Worm (Caenorhabditis elegans): ENCODE data around the gene lgc-29.

lgc-29 gene

DNA sequence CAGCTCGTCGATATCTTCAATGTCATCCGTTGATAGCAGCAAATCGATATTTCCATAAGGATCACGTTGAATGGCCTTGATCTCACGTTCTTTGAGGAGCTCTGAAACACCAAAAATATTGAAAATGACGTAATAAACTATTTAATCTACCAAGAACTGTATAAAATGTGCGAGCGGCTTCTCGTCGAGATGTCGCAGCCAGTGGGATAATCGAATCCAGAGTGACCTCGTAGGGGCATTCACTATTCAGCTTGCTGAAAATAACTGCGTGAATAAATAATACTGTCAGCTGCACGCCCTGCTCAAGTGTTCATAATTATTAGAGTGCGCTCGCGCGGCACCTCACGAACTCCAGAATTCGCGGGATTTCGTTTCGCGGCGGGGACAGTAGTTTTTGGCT lies 31.4 kb downstream of the lgc-29 start, which contains the start of gene Y45G5AM.7:
Gene Y45G5AM.7 (minus strand): TSS at position 101 of the 400 bp plus-strand sequence.
- no peak for TF ChIP-seq skn-1 (tag; optimal IDR thresholded peaks at IDR 0.05)
- no peak for TF ChIP-seq irx-1 (tag; optimal IDR thresholded peaks at IDR 0.05)
- TF ChIP-seq fos-1 (tag; optimal IDR thresholded peaks at IDR 0.05) = no peak
- TF ChIP-seq ceh-88 (GFP tag; IDR thresholded peaks at IDR 0.05) = no peak
- TF ChIP-seq efl-1 (optimal IDR thresholded peaks at IDR 0.05) = no peak
- peak in 1 of 2 experiments; percentile 68 for TF ChIP-seq efl-1 (GFP tag; optimal IDR thresholded peaks at IDR 0.05 in 1 of 2)

DNA sequence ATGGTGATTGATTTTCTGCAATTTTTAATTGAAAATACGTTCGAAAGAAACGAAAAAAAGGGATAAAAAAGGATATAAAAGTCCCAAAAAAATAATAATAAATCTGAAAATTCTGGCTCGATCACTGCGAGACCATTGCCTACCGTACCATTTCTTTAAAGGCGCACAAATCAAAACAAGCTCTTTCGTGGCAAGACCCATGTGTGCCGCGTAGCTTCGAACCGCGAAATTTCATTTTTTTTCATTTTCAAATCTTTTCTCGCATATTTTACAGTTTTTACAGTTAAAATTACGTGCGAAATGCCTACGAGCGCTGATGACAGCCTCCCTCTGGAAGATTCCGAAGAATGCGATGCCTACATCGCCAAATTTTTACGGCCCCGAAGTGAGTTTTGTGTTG lies 36.8 kb downstream of the lgc-29 start, which contains the start of the genes coh-4 and pid-5:
Gene coh-4 (minus strand): TSS at position 17 of the 400 bp plus-strand sequence.
Gene pid-5 (plus strand): TSS at position 259 of the 400 bp plus-strand sequence.
- TF ChIP-seq dsc-1 (tag; optimal IDR thresholded peaks at IDR 0.05) (no peak), mep-1 (tag; optimal IDR thresholded peaks at IDR 0.05) (no peak), aly-2 (tag; optimal IDR thresholded peaks at IDR 0.05) (no peak), nhr-77 (tag; optimal IDR thresholded peaks at IDR 0.05) (no peak), mdl-1 (tag; optimal IDR thresholded peaks at IDR 0.05) (no peak), grh-1 (GFP tag; IDR thresholded peaks at IDR 0.05) (no peak), jun-1 (tag; optimal IDR thresholded peaks at IDR 0.05) (no peak), skn-1 (tag; optimal IDR thresholded peaks at IDR 0.05) (no peak), Y116A8C.19 (tag; optimal IDR thresholded peaks at IDR 0.05; ENCODE audit: borderline replicate concordance) (no peak), elt-3 (tag; optimal IDR thresholded peaks at IDR 0.05) (no peak), nhr-28 (tag; optimal IDR thresholded peaks at IDR 0.05) (no peak), C04F5.9 (tag; optimal IDR thresholded peaks at IDR 0.05) (no peak), swsn-7 (tag; optimal IDR thresholded peaks at IDR 0.05) (no peak), dpl-1 (GFP tag; optimal IDR thresholded peaks at IDR 0.05) (no peak), lin-14 (GFP tag; optimal IDR thresholded peaks at IDR 0.05) (no peak), mef-2 (tag; optimal IDR thresholded peaks at IDR 0.05) (no peak)

- no peak for TF ChIP-seq elt-2 (tag; optimal IDR thresholded peaks at IDR 0.05)
- TF ChIP-seq alr-1 (tag; optimal IDR thresholded peaks at IDR 0.05; ENCODE audit: borderline replicate concordance) = no peak
- no peak for TF ChIP-seq nhr-85 (tag)
- TF ChIP-seq ces-1 (GFP tag; optimal IDR thresholded peaks at IDR 0.05) = no peak
- no peak for TF ChIP-seq lin-39 (tag; optimal IDR thresholded peaks at IDR 0.05)
Measured at ce11 chrV:4181272-4181671, 42.5 kb downstream of the lgc-29 start.

ce11 chrV:4181727-4182126 lies 42.9 kb downstream of the lgc-29 start:
- no peak for TF ChIP-seq alr-1 (tag; optimal IDR thresholded peaks at IDR 0.05; ENCODE audit: borderline replicate concordance)
- TF ChIP-seq blmp-1 (tag; optimal IDR thresholded peaks at IDR 0.05) = no peak
- no peak for TF ChIP-seq hlh-4 (tag; optimal IDR thresholded peaks at IDR 0.05)
- TF ChIP-seq irx-1 (tag; optimal IDR thresholded peaks at IDR 0.05) = no peak

ce11 chrV:4182546-4182945 lies 43.8 kb downstream of the lgc-29 start:
- TF ChIP-seq snpc-4 (tag; optimal IDR thresholded peaks at IDR 0.05) (peak; percentile 32), efl-1 (optimal IDR thresholded peaks at IDR 0.05) (no peak), efl-1 (GFP tag; optimal IDR thresholded peaks at IDR 0.05 in 1 of 2) (peak in 1 of 2 experiments; percentile 52), sptf-1 (tag; optimal IDR thresholded peaks at IDR 0.05) (no peak)

DNA sequence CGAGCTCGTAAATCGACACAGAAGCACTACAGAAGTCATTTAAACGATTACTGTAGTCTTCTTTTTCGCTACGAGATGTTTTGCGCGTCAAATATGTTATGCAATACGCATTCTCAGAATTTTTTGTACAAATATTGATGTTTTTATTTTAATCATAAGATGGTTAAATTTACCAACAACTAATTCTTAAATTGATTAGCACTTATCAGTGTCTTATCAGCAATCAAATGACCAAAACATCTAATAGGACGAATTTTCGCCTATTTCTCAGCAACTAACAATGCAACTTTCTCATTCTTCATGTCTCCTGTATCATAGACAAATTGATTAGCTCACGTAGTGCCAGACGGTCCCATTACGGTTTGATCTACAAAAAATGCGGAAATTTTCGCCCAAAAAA lies 47.1 kb downstream of the lgc-29 start:
- TF ChIP-seq hpl-2 (GFP tag; optimal IDR thresholded peaks at IDR 0.05) (no peak), xbp-1 (tag; optimal IDR thresholded peaks at IDR 0.05) (no peak), aly-2 (tag; optimal IDR thresholded peaks at IDR 0.05) (no peak), nhr-20 (tag; optimal IDR thresholded peaks at IDR 0.05) (no peak), pax-3 (tag; optimal IDR thresholded peaks at IDR 0.05) (no peak), C16A3.4 (tag; optimal IDR thresholded peaks at IDR 0.05) (no peak), ceh-8 (GFP tag; optimal IDR thresholded peaks at IDR 0.05) (no peak), swsn-7 (tag; optimal IDR thresholded peaks at IDR 0.05) (no peak), nhr-47 (tag; optimal IDR thresholded peaks at IDR 0.05) (no peak), vab-15 (tag; optimal IDR thresholded peaks at IDR 0.05) (no peak), tlp-1 (tag; optimal IDR thresholded peaks at IDR 0.05) (no peak), dsc-1 (tag; optimal IDR thresholded peaks at IDR 0.05) (no peak), elt-3 (tag; optimal IDR thresholded peaks at IDR 0.05) (no peak), nhr-11 (tag; optimal IDR thresholded peaks at IDR 0.05) (no peak), nhr-77 (tag; optimal IDR thresholded peaks at IDR 0.05) (no peak), unc-30 (tag; optimal IDR thresholded peaks at IDR 0.05) (no peak), nhr-19 (GFP tag; conservative IDR thresholded peaks at IDR 0.05) (no peak), egl-13 (tag; optimal IDR thresholded peaks at IDR 0.05) (no peak), fkh-8 (tag; optimal IDR thresholded peaks at IDR 0.05) (no peak)

Data from whole organism, L1 larva.